Fruit fly (Drosophila melanogaster): ENCODE measurements around the gene CG12017.

CG12017 gene

DNA sequence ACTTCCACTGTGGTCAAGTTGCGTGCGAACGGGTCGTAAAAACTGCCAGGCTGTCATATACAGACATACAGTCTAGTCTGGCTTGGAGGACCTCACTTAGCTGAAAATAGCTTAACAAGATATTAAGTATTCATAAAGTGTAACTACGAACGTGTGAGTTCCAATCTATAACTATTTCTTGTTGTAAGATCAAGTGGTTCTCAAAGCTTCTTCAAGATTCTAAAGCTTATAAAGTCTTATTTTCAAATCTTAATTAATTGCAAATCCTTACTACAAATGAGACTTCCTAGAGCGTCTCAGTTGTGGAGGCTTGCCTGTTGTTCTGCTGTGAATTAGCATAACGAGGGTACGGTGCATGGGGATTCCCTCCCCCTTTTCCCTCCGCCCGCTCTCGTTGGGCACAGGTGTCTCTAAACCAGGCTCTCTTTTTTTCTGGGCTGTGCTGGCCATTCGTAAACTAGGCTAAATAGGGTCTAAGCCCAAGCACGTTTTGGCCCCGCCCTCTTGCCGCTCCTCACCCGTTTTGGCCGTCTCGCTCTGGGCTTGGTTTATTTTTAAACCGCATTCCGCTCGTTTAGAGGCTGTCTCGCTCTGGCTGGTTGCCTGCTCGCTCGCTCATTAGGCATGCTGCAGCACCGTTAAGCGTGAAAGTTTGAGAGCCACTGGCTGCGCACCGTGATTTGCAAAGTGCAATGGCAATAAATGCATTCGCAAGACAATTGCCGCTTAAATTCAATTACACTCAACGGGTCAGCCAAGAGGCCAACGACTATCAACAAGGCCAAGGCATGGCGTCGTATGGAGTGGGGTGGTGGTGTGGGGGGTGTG is 58.2 kb downstream of the CG12017 start:
- no peak for TF ChIP-seq CG17801 (GFP tag; optimal IDR thresholded peaks at IDR 0.05; ENCODE audit: partially characterized antibody)

DNA sequence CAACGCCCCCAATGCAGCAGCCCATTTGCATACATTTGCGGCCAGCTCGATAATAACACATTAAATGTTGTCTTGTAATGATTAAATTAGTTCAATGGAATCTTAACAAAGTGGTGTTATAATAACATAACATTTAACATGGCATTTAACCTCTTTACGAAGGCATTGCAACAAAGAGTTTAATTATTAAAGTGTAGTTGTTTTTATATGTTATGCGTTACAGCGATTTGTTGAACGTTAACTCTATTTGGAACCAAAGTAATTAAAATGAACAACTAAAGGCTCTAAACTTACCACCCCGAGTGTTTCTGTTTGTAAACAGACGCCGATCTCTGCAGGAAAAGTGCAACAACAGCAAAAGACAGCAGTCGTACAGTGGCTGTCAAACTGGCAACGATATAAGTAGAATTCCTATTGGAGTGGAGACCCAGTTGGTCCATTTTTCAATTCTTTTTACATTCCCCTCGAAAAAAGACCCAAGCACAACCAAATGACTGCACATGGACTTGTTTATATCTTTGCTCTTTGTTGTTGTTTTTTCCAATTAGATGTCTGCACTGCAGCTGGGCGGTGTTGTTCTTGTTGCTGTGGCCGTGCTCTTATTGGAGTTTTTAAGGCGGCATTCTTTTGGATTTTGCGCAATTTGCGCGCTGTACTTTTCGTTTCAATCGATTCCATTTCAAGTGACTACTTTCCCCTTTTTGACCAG is 59.0 kb downstream of the CG12017 start:
- TF ChIP-seq CG17801 (GFP tag; optimal IDR thresholded peaks at IDR 0.05; ENCODE audit: partially characterized antibody) = no peak

- peak; percentile 11 for TF ChIP-seq CG17801 (GFP tag; optimal IDR thresholded peaks at IDR 0.05; ENCODE audit: partially characterized antibody)
Observed at dm6 chr3L:3339695-3340226, 59.7 kb downstream of the CG12017 start.
